Fruit fly (Drosophila melanogaster) whole organism, embryonic: ENCODE measurements around the gene Arp10.

ENCODE experiments used
- B-H2 ChIP-seq: fragments of 200-800 bp; sonication (Bioruptor generic); optimal IDR thresholded peaks from 2 replicates; lab custom pipeline; 2018; ENCODE audit warnings: missing biosample characterization, mild to moderate bottlenecking, missing genetic modification characterization
- Bgb ChIP-seq: fragments of 200-800 bp; sonication (Bioruptor generic); IDR thresholded peaks from 2 replicates; pipeline ENCODE4 v1.3.6; 2022; ENCODE audit warnings: missing biosample characterization, missing genetic modification characterization; ENCODE audit not compliant: partially characterized antibody
- CG10431 ChIP-seq: fragments of 200-800 bp; sonication (Bioruptor generic); optimal IDR thresholded peaks from 3 replicates; lab custom pipeline; 2018; ENCODE audit warnings: missing biosample characterization, mild to moderate bottlenecking, missing genetic modification characterization
- CG12659 ChIP-seq: fragments of 200-800 bp; sonication (Bioruptor generic); optimal IDR thresholded peaks from 3 replicates; lab custom pipeline; 2017; ENCODE audit warnings: mild to moderate bottlenecking, missing biosample characterization, missing genetic modification reagents, missing genetic modification characterization
- CG13296 ChIP-seq: fragments of 200-800 bp; sonication (Bioruptor generic); optimal IDR thresholded peaks from 3 replicates; lab custom pipeline; 2018; ENCODE audit warnings: missing biosample characterization, mild to moderate bottlenecking, missing genetic modification characterization
- CG1832 ChIP-seq: fragments of 200-800 bp; sonication (Bioruptor generic); optimal IDR thresholded peaks from 2 replicates; lab custom pipeline; 2017; ENCODE audit warnings: missing biosample characterization, mild to moderate bottlenecking, missing genetic modification characterization, inconsistent platforms
- CG33557 ChIP-seq: fragments of 200-800 bp; sonication (Bioruptor generic); optimal IDR thresholded peaks from 2 replicates; lab custom pipeline; 2019; ENCODE audit warnings: missing biosample characterization, mild to moderate bottlenecking, missing genetic modification characterization, moderate library complexity
- CG3726 ChIP-seq: fragments of 200-800 bp; sonication (Bioruptor generic); IDR thresholded peaks from 3 replicates; pipeline ENCODE4, ENCODE4 v1.3.6; 2022; ENCODE audit warnings: missing biosample characterization, missing genetic modification characterization
- CG4820 ChIP-seq: fragments of 200-800 bp; sonication (Bioruptor generic); optimal IDR thresholded peaks from 3 replicates; lab custom pipeline; 2016; ENCODE audit warnings: missing biosample characterization, missing genetic modification characterization
- CG4854 ChIP-seq: fragments of 200-800 bp; sonication (Bioruptor generic); optimal IDR thresholded peaks from 2 replicates; lab custom pipeline; 2016; ENCODE audit warnings: missing biosample characterization, missing genetic modification characterization, inconsistent platforms
- CG6254 ChIP-seq: fragments of 200-800 bp; sonication (Bioruptor generic); optimal IDR thresholded peaks from 3 replicates; lab custom pipeline; 2017; ENCODE audit warnings: mild to moderate bottlenecking, missing biosample characterization, missing genetic modification reagents, missing genetic modification characterization
- CG6272 ChIP-seq: fragments of 200-800 bp; sonication (Bioruptor generic); IDR thresholded peaks from 2 replicates; pipeline ENCODE4 v1.3.6; 2022; ENCODE audit warnings: missing biosample characterization, missing genetic modification characterization
- CG8281 ChIP-seq: fragments of 200-800 bp; sonication (Bioruptor generic); optimal IDR thresholded peaks from 2 replicates; lab custom pipeline; 2018; ENCODE audit warnings: missing biosample characterization, mild to moderate bottlenecking, missing genetic modification characterization, moderate library complexity
- CG8478 ChIP-seq: fragments of >200 bp; optimal IDR thresholded peaks from 2 replicates; lab custom pipeline; 2018
- CG9932 ChIP-seq: fragments of 200-800 bp; sonication (Bioruptor generic); IDR thresholded peaks from 2 replicates; pipeline ENCODE4 v1.3.6; 2022; ENCODE audit warnings: missing biosample characterization, missing genetic modification characterization
- Dref ChIP-seq: fragments of 200-800 bp; sonication (Bioruptor generic); IDR thresholded peaks from 2 replicates; pipeline ENCODE4 v1.3.6; 2022; ENCODE audit warnings: missing biosample characterization, missing genetic modification characterization
- E2f1 ChIP-seq: fragments of 200-800 bp; sonication (Bioruptor generic); IDR thresholded peaks from 2 replicates; pipeline ENCODE4 v1.3.6; 2022; ENCODE audit warnings: missing biosample characterization, missing genetic modification characterization
- Ets65A ChIP-seq: fragments of 200-800 bp; sonication (Bioruptor generic); peaks from one replicate; lab custom pipeline; 2016; ENCODE audit warnings: missing biosample characterization, missing genetic modification characterization
- Ets97D ChIP-seq: fragments of 200-800 bp; sonication (Bioruptor generic); optimal IDR thresholded peaks from 3 replicates; lab custom pipeline; 2016; ENCODE audit warnings: missing biosample characterization, missing genetic modification characterization
- HLHmδ ChIP-seq: fragments of 200-800 bp; sonication (Bioruptor generic); optimal IDR thresholded peaks from 2 replicates; lab custom pipeline; 2018; ENCODE audit warnings: missing biosample characterization, mild to moderate bottlenecking, missing genetic modification characterization, moderate library complexity
- Lhr ChIP-seq: fragments of 200-800 bp; sonication (Bioruptor generic); optimal IDR thresholded peaks from 3 replicates; lab custom pipeline; 2017; ENCODE audit warnings: mild to moderate bottlenecking, missing biosample characterization, missing genetic modification reagents, missing genetic modification characterization
- MBD-R2 ChIP-seq: fragments of 200-800 bp; sonication (Bioruptor generic); IDR thresholded peaks from 2 replicates; pipeline ENCODE4 v1.3.6; 2022; ENCODE audit warnings: missing biosample characterization, missing genetic modification characterization
- Med ChIP-seq: fragments of 200-800 bp; sonication (Bioruptor generic); peaks from one replicate; lab custom pipeline; 2016; ENCODE audit warnings: missing biosample characterization, missing genetic modification characterization, mild to moderate bottlenecking, inconsistent platforms, moderate library complexity
- Meics ChIP-seq: fragments of 200-800 bp; sonication (Bioruptor generic); optimal IDR thresholded peaks from 2 replicates; lab custom pipeline; 2017; ENCODE audit warnings: missing biosample characterization, mild to moderate bottlenecking, missing genetic modification characterization
- Oaz ChIP-seq: fragments of 200-800 bp; sonication (Bioruptor generic); IDR thresholded peaks from 2 replicates; pipeline ENCODE4 v1.3.6; 2022; ENCODE audit warnings: missing biosample characterization, missing genetic modification characterization
- Optix ChIP-seq: fragments of 200-800 bp; sonication (Bioruptor generic); IDR thresholded peaks from 3 replicates; pipeline ENCODE4 v1.3.6; 2022; ENCODE audit warnings: missing biosample characterization, missing genetic modification characterization
- Spps ChIP-seq: fragments of 200-800 bp; sonication (Bioruptor generic); optimal IDR thresholded peaks from 2 replicates; lab custom pipeline; 2018; ENCODE audit warnings: missing biosample characterization, mild to moderate bottlenecking, missing genetic modification characterization
- Stat92E ChIP-seq, 3 experiments: fragments of >200 bp in 2 of 3; fragments of 200-800 bp in 1 of 3; sonication (Bioruptor generic) in 1 of 3; optimal IDR thresholded peaks; 2 replicates each; lab custom pipeline; 2017 to 2019; ENCODE audit warnings: missing biosample characterization in 3 of 3, missing genetic modification characterization in 3 of 3, mild to moderate bottlenecking in 1 of 3, moderate library complexity in 1 of 3
- cg ChIP-seq: fragments of 200-800 bp; sonication (Bioruptor generic); optimal IDR thresholded peaks from 3 replicates; lab custom pipeline; 2019; ENCODE audit warnings: missing biosample characterization, mild to moderate bottlenecking, missing genetic modification characterization, moderate library complexity
- ci ChIP-seq: fragments of 200-800 bp; sonication (Bioruptor generic); IDR thresholded peaks from 3 replicates; pipeline ENCODE4 v1.3.6; 2022; ENCODE audit warnings: missing biosample characterization, missing genetic modification characterization
- ewg ChIP-seq: fragments of 200-800 bp; sonication (Bioruptor generic); optimal IDR thresholded peaks from 3 replicates; lab custom pipeline; 2017; ENCODE audit warnings: mild to moderate bottlenecking, missing biosample characterization, missing genetic modification reagents, missing genetic modification characterization
- gfzf ChIP-seq: fragments of 200-800 bp; sonication (Bioruptor generic); optimal IDR thresholded peaks from 2 replicates; lab custom pipeline; 2016; ENCODE audit warnings: missing biosample characterization, mild to moderate bottlenecking, missing genetic modification characterization, moderate library complexity
- kay ChIP-seq: fragments of 200-800 bp; sonication (Bioruptor generic); optimal IDR thresholded peaks from 2 replicates; lab custom pipeline; 2016; ENCODE audit warnings: missing biosample characterization, missing genetic modification characterization
- pb ChIP-seq: fragments of 200-800 bp; sonication (Bioruptor generic); optimal IDR thresholded peaks from 3 replicates; lab custom pipeline; 2016; ENCODE audit warnings: missing biosample characterization, missing genetic modification characterization
- pita ChIP-seq: fragments of 200-800 bp; sonication (Bioruptor generic); optimal IDR thresholded peaks from 2 replicates; lab custom pipeline; 2017; ENCODE audit warnings: missing biosample characterization, mild to moderate bottlenecking, missing genetic modification characterization
- pros ChIP-seq: fragments of 200-800 bp; sonication (Bioruptor generic); optimal IDR thresholded peaks from 3 replicates; lab custom pipeline; 2019; ENCODE audit warnings: missing biosample characterization, mild to moderate bottlenecking, missing genetic modification characterization, moderate library complexity
- pzg ChIP-seq: fragments of 200-800 bp; sonication (Bioruptor generic); optimal IDR thresholded peaks from 3 replicates; lab custom pipeline; 2018; ENCODE audit warnings: missing biosample characterization, mild to moderate bottlenecking, missing genetic modification characterization, moderate library complexity
- run ChIP-seq: fragments of 200-800 bp; sonication (Bioruptor generic); optimal IDR thresholded peaks from 3 replicates; lab custom pipeline; 2018; ENCODE audit warnings: missing biosample characterization, mild to moderate bottlenecking, missing genetic modification characterization
- sd ChIP-seq: fragments of 200-800 bp; sonication (Bioruptor generic); optimal IDR thresholded peaks from 3 replicates; lab custom pipeline; 2018; ENCODE audit warnings: missing biosample characterization, mild to moderate bottlenecking, missing genetic modification characterization, moderate library complexity
- so ChIP-seq: fragments of 200-800 bp; sonication (Bioruptor generic); IDR thresholded peaks from 3 replicates; pipeline ENCODE4 v1.3.6; 2022; ENCODE audit warnings: missing biosample characterization, missing genetic modification characterization
- stwl ChIP-seq: fragments of 200-800 bp; sonication (Bioruptor generic); optimal IDR thresholded peaks from 3 replicates; lab custom pipeline; 2018; ENCODE audit warnings: missing biosample characterization, mild to moderate bottlenecking, missing genetic modification characterization, moderate library complexity
- tin ChIP-seq: fragments of 200-800 bp; sonication (Bioruptor generic); optimal IDR thresholded peaks from 3 replicates; lab custom pipeline; 2016; ENCODE audit warnings: missing biosample characterization, missing genetic modification characterization
- tll ChIP-seq, 2 experiments: fragments of 200-800 bp in 1 of 2; fragments of >200 bp in 1 of 2; sonication (Bioruptor generic) in 1 of 2; optimal IDR thresholded peaks; 2 replicates each; lab custom pipeline; 2017 to 2019; ENCODE audit warnings: missing biosample characterization in 2 of 2, missing genetic modification characterization in 2 of 2, mild to moderate bottlenecking in 1 of 2, moderate library complexity in 1 of 2
- z ChIP-seq: fragments of 200-800 bp; sonication (Bioruptor generic); IDR thresholded peaks from 3 replicates; pipeline ENCODE4 v1.3.6; 2022; ENCODE audit warnings: missing biosample characterization, missing genetic modification characterization
- zfh1 ChIP-seq: fragments of 200-800 bp; sonication (Bioruptor generic); IDR thresholded peaks from 3 replicates; pipeline ENCODE4 v1.3.6; 2022; ENCODE audit warnings: missing biosample characterization, missing genetic modification characterization

The Arp10 gene

DNA sequence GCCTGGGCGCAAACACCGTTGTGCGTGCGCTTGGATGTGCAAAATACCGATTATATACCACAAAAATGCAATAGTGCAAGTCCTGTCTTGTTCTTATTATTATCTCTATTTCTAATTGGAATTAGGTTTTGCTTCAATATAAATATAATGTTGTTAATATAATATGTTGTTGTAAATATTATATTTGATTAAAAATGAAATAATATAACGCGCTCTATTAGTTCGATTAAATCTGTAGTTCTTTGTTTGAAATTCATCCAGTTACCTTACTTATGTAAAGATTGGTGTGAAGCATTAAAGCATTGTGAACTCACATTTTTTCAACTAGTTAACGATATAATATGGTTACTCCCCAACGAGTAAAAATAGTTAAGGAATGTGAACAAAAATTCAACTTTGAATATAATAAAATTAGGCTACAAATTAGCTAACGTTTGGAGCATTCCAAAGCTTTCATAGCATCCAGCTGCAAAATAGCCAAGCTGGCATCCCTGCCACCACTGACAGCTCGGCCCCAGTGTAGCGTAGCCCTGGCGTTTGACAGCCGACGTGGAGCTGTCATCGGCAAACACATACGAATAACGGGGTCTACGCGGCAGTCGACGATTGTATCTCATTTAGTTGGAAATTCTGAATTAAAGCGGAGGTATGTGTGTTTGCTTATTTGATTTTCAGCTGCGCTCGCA lies 3.0 kb downstream of the Arp10 start, which contains the start of the genes CG12237 and Sec61gamma (continued):
- TF ChIP-seq CG6254 (GFP tag; lab: Kevin White, UChicago) (no peak), pros (GFP tag; lab: Kevin White, UChicago) (no peak), ci (GFP tag; lab: Robert Waterston, UW) (peak; percentile 74), tll (GFP tag; optimal IDR thresholded peaks at IDR 0.05; lab: Kevin White, UChicago) (no peak), Meics (GFP tag; lab: Kevin White, UChicago) (peak; percentile 49), CG3726 (GFP tag; lab: Robert Waterston, UW) (no peak), Optix (GFP tag; lab: Robert Waterston, UW) (no peak), B-H2 (GFP tag; lab: Kevin White, UChicago) (peak; percentile 44), CG8281 (tag; lab: Kevin White, UChicago) (no peak), zfh1 (GFP tag; lab: Robert Waterston, UW) (peak; percentile 33; the same call in 1 of the 3 replicates), CG13296 (GFP tag; lab: Kevin White, UChicago) (peak; percentile 35), CG4820 (GFP tag; lab: Kevin White, UChicago) (no peak), CG6272 (GFP tag; lab: Robert Waterston, UW) (no peak), Oaz (GFP tag; lab: Robert Waterston, UW) (no peak), Stat92E (GFP tag; optimal IDR thresholded peaks at IDR 0.05; lab: Kevin White, UChicago) (peak in 1 of 3 experiments; percentile 56), Ets65A (GFP tag; lab: Kevin White, UChicago) (peak; percentile 59), z (GFP tag; lab: Robert Waterston, UW) (no peak), Spps (tag; lab: Kevin White, UChicago) (no peak), kay (GFP tag; lab: Kevin White, UChicago) (no peak), cg (GFP tag; lab: Kevin White, UChicago) (peak; percentile 36), stwl (peak; percentile 45)

DNA sequence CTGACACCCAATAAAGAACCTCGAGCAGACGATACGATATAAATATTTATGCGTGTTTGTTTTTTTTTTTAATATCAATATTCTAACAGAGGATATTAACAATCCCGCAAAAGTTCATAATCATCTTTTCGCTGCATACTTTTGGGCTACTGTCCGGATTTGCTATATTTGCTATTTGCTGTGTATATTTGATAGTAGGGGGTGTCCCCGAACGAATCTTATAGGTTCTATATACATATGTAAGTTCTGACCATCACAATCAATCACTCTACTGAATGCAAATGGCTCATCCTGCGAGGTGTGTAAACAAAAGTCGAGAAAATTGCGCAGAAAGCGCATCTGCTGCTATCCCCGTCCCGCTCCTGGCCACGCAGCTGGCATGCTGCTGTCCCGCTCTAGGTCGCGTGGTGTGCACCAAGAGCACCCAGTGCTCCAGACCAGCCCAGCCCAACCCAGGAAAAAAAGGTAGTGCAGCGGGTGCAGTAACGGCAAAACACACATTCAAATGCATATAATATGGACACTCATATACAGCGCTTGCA lies 5.2 kb downstream of the Arp10 start:
- TF ChIP-seq MBD-R2 (GFP tag; lab: Robert Waterston, UW) = peak; percentile 34; the same call in 1 of the 2 replicates
- peak; percentile 66 for TF ChIP-seq CG1832 (GFP tag; lab: Kevin White, UChicago)
- TF ChIP-seq CG8478 (lab: Kevin White, UChicago) = peak; percentile 59
- TF ChIP-seq CG6254 (GFP tag; lab: Kevin White, UChicago) = peak; percentile 46
- peak; percentile 37 for TF ChIP-seq Med
- 0 out of 2 replicates have a peak, but pooled peaks have one; percentile 13 for TF ChIP-seq Bgb (GFP tag; lab: Robert Waterston, UW)
- TF ChIP-seq CG33557 (GFP tag; lab: Kevin White, UChicago) = no peak
- no peak for TF ChIP-seq pb (GFP tag; lab: Kevin White, UChicago)

DNA sequence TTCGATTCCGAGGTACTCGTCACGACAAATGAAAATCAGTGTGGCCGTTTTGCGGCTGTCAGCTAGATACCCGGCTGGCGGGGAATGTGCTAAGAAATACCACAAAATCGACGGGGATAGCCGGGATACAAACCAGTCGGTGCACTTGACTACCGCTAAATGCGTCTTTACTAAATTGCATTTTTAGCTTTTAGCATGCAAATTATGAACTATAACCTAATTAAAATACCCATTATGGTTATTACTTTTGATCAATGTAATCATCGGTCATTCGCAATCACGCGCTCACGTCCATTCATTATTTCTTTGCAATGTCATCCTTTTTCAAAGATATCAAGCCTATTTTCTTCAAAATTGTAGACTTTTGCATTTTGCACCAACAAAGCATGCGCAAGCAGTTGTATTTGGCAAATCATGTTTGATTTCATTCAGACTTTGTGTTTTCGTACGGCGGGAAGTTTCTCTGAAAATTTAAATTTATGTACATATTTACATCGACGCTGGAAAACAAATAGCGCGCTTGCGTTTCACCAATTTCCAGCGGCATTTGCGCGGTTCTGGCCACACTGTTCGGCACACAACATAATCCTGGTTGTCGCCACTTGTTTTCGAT lies 7.5 kb downstream of the Arp10 start, which contains the start of gene Rcd-1:
TSS of gene Rcd-1 (plus strand) at position 440 of the 613 bp plus-strand sequence.
- no peak for TF ChIP-seq run (tag; lab: Kevin White, UChicago)
- peak; percentile 97 for TF ChIP-seq gfzf (GFP tag; lab: Kevin White, UChicago)
- TF ChIP-seq Ets97D (GFP tag; lab: Kevin White, UChicago) = peak; percentile 37
- TF ChIP-seq tin (GFP tag; lab: Kevin White, UChicago) = no peak
- no peak for TF ChIP-seq E2f1
- TF ChIP-seq pzg (GFP tag; lab: Kevin White, UChicago) = peak; percentile 81
- peak; percentile 51 for TF ChIP-seq Dref (GFP tag; lab: Robert Waterston, UW)
- TF ChIP-seq CG33557 (GFP tag; lab: Kevin White, UChicago) = peak; percentile 22
- TF ChIP-seq CG10431 (GFP tag; lab: Kevin White, UChicago) = peak; percentile 52
- peak; percentile 18 for TF ChIP-seq sd (tag; lab: Kevin White, UChicago)
- no peak for TF ChIP-seq so (GFP tag; lab: Robert Waterston, UW)
- TF ChIP-seq HLHmδ (GFP tag; lab: Kevin White, UChicago) = peak; percentile 34
- TF ChIP-seq pita = peak; percentile 79
- TF ChIP-seq Lhr = peak; percentile 51
- peak; percentile 63 for TF ChIP-seq ewg (GFP tag; lab: Kevin White, UChicago)
- no peak; the same call in 1 of the 2 replicates for TF ChIP-seq CG9932 (GFP tag; lab: Robert Waterston, UW)
- no peak for TF ChIP-seq CG4854 (GFP tag; lab: Kevin White, UChicago)
- TF ChIP-seq CG12659 (GFP tag; lab: Kevin White, UChicago) = peak; percentile 28
